Worm (Caenorhabditis elegans) whole organism, L3 larva: Measurements from ENCODE around the gene grd-1.
A peak's percentile ranks its signal among the peaks of the same experiment; 100 is the strongest.

ENCODE experiments used
- R02D3.7 ChIP-seq: fragments of 150-350 bp; optimal IDR thresholded peaks from 2 replicates; lab custom pipeline; 2014; ENCODE audit warnings: missing biosample characterization, missing genetic modification characterization
- ZK546.5 ChIP-seq: sonication (generic microtip); optimal IDR thresholded peaks from 2 replicates; lab custom pipeline; 2017; ENCODE audit warnings: missing biosample characterization, missing genetic modification characterization
- aly-2 ChIP-seq: fragments of 150-350 bp; optimal IDR thresholded peaks from 2 replicates; lab custom pipeline; 2014; ENCODE audit warnings: missing biosample characterization, missing genetic modification characterization
- ama-1 ChIP-seq: fragments of 150-350 bp; optimal IDR thresholded peaks from 2 replicates; lab custom pipeline; 2018
- ceh-16 ChIP-seq: sonication (generic microtip); optimal IDR thresholded peaks from 2 replicates; lab custom pipeline; 2017; ENCODE audit warnings: missing biosample characterization, missing genetic modification characterization
- ceh-28 ChIP-seq: fragments of 150-350 bp; optimal IDR thresholded peaks from 2 replicates; lab custom pipeline; 2014; ENCODE audit warnings: missing biosample characterization, missing genetic modification reagents, missing genetic modification characterization
- ceh-82 ChIP-seq: fragments of 150-350 bp; optimal IDR thresholded peaks from 2 replicates; lab custom pipeline; 2014; ENCODE audit warnings: missing biosample characterization, missing genetic modification characterization
- ceh-9 ChIP-seq: sonication (generic microtip); optimal IDR thresholded peaks from 2 replicates; lab custom pipeline; 2018; ENCODE audit warnings: missing biosample characterization, missing genetic modification characterization
- daf-12 ChIP-seq: fragments of 150-350 bp; optimal IDR thresholded peaks from 2 replicates; lab custom pipeline; 2014; ENCODE audit warnings: missing biosample characterization, missing genetic modification reagents, missing genetic modification characterization
- egl-27 ChIP-seq: sonication (generic microtip); optimal IDR thresholded peaks from 4 replicates; lab custom pipeline; 2017; ENCODE audit warnings: missing biosample characterization, missing genetic modification reagents, missing genetic modification characterization
- egl-5 ChIP-seq: fragments of 150-350 bp; optimal IDR thresholded peaks from 2 replicates; lab custom pipeline; 2017; ENCODE audit warnings: missing biosample characterization, missing genetic modification reagents, missing genetic modification characterization, inconsistent platforms
- elt-1 ChIP-seq: fragments of 150-350 bp; optimal IDR thresholded peaks from 2 replicates; lab custom pipeline; 2014; ENCODE audit warnings: missing biosample characterization, missing genetic modification characterization
- elt-2 ChIP-seq: sonication (generic microtip); optimal IDR thresholded peaks from 2 replicates; lab custom pipeline; 2016; ENCODE audit warnings: missing genetic modification reagents, mild to moderate bottlenecking, missing genetic modification characterization, missing compliant biosample characterization
- elt-3 ChIP-seq, 3 experiments: fragments of 150-350 bp in 1 of 3; sonication (generic microtip) in 2 of 3; optimal IDR thresholded peaks; 2 replicates in 2 of 3; 4 replicates in 1 of 3; lab custom pipeline; 2014 to 2017; ENCODE audit warnings: missing biosample characterization in 3 of 3, missing genetic modification characterization in 3 of 3
- eor-1 ChIP-seq, 2 experiments: fragments of 150-350 bp; optimal IDR thresholded peaks; 2 replicates each; lab custom pipeline; 2014 to 2018; ENCODE audit warnings: missing biosample characterization in 2 of 2, missing genetic modification characterization in 2 of 2
- fkh-10 ChIP-seq: sonication (generic microtip); optimal IDR thresholded peaks from 2 replicates; lab custom pipeline; 2017; ENCODE audit warnings: missing biosample characterization, missing genetic modification reagents, missing genetic modification characterization
- fkh-2 ChIP-seq: fragments of 150-350 bp; optimal IDR thresholded peaks from 2 replicates; lab custom pipeline; 2014; ENCODE audit warnings: missing biosample characterization, missing genetic modification reagents, missing genetic modification characterization
- fos-1 ChIP-seq: fragments of 150-350 bp; optimal IDR thresholded peaks from 2 replicates; lab custom pipeline; 2014; ENCODE audit warnings: missing biosample characterization, missing genetic modification characterization
- hmg-11 ChIP-seq: sonication (generic microtip); optimal IDR thresholded peaks from 2 replicates; lab custom pipeline; 2016; ENCODE audit warnings: missing genetic modification characterization, missing compliant biosample characterization
- jun-1 ChIP-seq: fragments of 150-350 bp; optimal IDR thresholded peaks from 2 replicates; lab custom pipeline; 2014; ENCODE audit warnings: missing biosample characterization, missing genetic modification reagents, missing genetic modification characterization
- lin-15B ChIP-seq: fragments of 150-350 bp; optimal IDR thresholded peaks from 2 replicates; lab custom pipeline; 2014; ENCODE audit warnings: missing biosample characterization, missing genetic modification characterization
- lin-39 ChIP-seq: fragments of 150-350 bp; optimal IDR thresholded peaks from 2 replicates; lab custom pipeline; 2018; ENCODE audit warnings: missing biosample characterization, missing genetic modification reagents, missing genetic modification characterization
- lsy-12 ChIP-seq: sonication (generic microtip); optimal IDR thresholded peaks from 2 replicates; lab custom pipeline; 2016; ENCODE audit warnings: mild to moderate bottlenecking, missing genetic modification characterization, missing compliant biosample characterization
- mdl-1 ChIP-seq: fragments of 150-350 bp; optimal IDR thresholded peaks from 2 replicates; lab custom pipeline; 2014; ENCODE audit warnings: missing biosample characterization, missing genetic modification characterization
- mml-1 ChIP-seq: fragments of 150-350 bp; sonication (generic microtip); optimal IDR thresholded peaks from 3 replicates; lab custom pipeline; 2014; ENCODE audit warnings: missing biosample characterization, missing genetic modification characterization
- nfya-1 ChIP-seq: sonication (generic microtip); optimal IDR thresholded peaks from 2 replicates; lab custom pipeline; 2017; ENCODE audit warnings: missing genetic modification characterization, mild to moderate bottlenecking, missing compliant biosample characterization, antibody characterized with exemption, moderate library complexity; ENCODE audit not compliant: insufficient read depth
- nhr-11 ChIP-seq: fragments of 150-350 bp; optimal IDR thresholded peaks from 2 replicates; lab custom pipeline; 2014; ENCODE audit warnings: missing biosample characterization, missing genetic modification characterization
- nhr-12 ChIP-seq: fragments of 150-350 bp; optimal IDR thresholded peaks from 2 replicates; lab custom pipeline; 2014; ENCODE audit warnings: missing biosample characterization, missing genetic modification characterization
- nhr-23 ChIP-seq: fragments of 150-350 bp; optimal IDR thresholded peaks from 2 replicates; lab custom pipeline; 2014; ENCODE audit warnings: missing biosample characterization, missing genetic modification reagents, missing genetic modification characterization
- nhr-237 ChIP-seq: fragments of 150-350 bp; optimal IDR thresholded peaks from 2 replicates; lab custom pipeline; 2014; ENCODE audit warnings: missing biosample characterization, missing genetic modification characterization
- nhr-25 ChIP-seq: sonication (generic microtip); optimal IDR thresholded peaks from 2 replicates; lab custom pipeline; 2017; ENCODE audit warnings: missing biosample characterization, missing genetic modification characterization
- nhr-28 ChIP-seq: fragments of 150-350 bp; optimal IDR thresholded peaks from 2 replicates; lab custom pipeline; 2014; ENCODE audit warnings: missing biosample characterization, missing genetic modification characterization
- nhr-43 ChIP-seq: sonication (generic microtip); optimal IDR thresholded peaks from 2 replicates; lab custom pipeline; 2016; ENCODE audit warnings: mild to moderate bottlenecking, missing genetic modification characterization, missing compliant biosample characterization; ENCODE audit not compliant: poor library complexity, severe bottlenecking
- nhr-67 ChIP-seq: fragments of 150-350 bp; optimal IDR thresholded peaks from 2 replicates; lab custom pipeline; 2014; ENCODE audit warnings: missing biosample characterization, missing genetic modification characterization
- nhr-76 ChIP-seq: fragments of 150-350 bp; sonication (generic microtip); optimal IDR thresholded peaks from 5 replicates; lab custom pipeline; 2014; ENCODE audit warnings: missing biosample characterization, missing genetic modification characterization
- nhr-77 ChIP-seq: fragments of 150-350 bp; optimal IDR thresholded peaks from 2 replicates; lab custom pipeline; 2014; ENCODE audit warnings: missing biosample characterization, missing genetic modification characterization
- pha-4 ChIP-seq: fragments of 150-350 bp; optimal IDR thresholded peaks from 2 replicates; lab custom pipeline; 2014; ENCODE audit warnings: missing biosample characterization, missing genetic modification reagents, missing genetic modification characterization
- pqm-1 ChIP-seq: fragments of 150-350 bp; optimal IDR thresholded peaks from 2 replicates; lab custom pipeline; 2017; ENCODE audit warnings: missing biosample characterization, missing genetic modification characterization, inconsistent platforms
- sea-2 ChIP-seq: fragments of 150-350 bp; sonication (generic microtip); optimal IDR thresholded peaks from 4 replicates; lab custom pipeline; 2014; ENCODE audit warnings: missing biosample characterization, missing genetic modification reagents, missing genetic modification characterization
- skn-1 ChIP-seq: fragments of 150-350 bp; optimal IDR thresholded peaks from 2 replicates; lab custom pipeline; 2014; ENCODE audit warnings: missing biosample characterization, missing genetic modification characterization
- snpc-4 ChIP-seq: fragments of 150-350 bp; optimal IDR thresholded peaks from 2 replicates; lab custom pipeline; 2014; ENCODE audit warnings: missing biosample characterization, missing genetic modification characterization
- tbx-2 ChIP-seq: sonication (generic microtip); optimal IDR thresholded peaks from 2 replicates; lab custom pipeline; 2016; ENCODE audit warnings: mild to moderate bottlenecking, missing genetic modification characterization, missing compliant biosample characterization
- unc-39 ChIP-seq: sonication (generic microtip); optimal IDR thresholded peaks from 4 replicates; lab custom pipeline; 2017; ENCODE audit warnings: missing biosample characterization, missing genetic modification characterization
- unc-62 ChIP-seq: fragments of 150-350 bp; sonication (generic microtip); optimal IDR thresholded peaks from 4 replicates; lab custom pipeline; 2014; ENCODE audit warnings: missing biosample characterization, missing genetic modification reagents, missing genetic modification characterization
- zag-1 ChIP-seq: fragments of 150-350 bp; optimal IDR thresholded peaks from 2 replicates; lab custom pipeline; 2014; ENCODE audit warnings: missing biosample characterization, missing genetic modification characterization
- ztf-11 ChIP-seq: fragments of 150-350 bp; optimal IDR thresholded peaks from 2 replicates; lab custom pipeline; 2014; ENCODE audit warnings: missing biosample characterization, missing genetic modification characterization
- ztf-4 ChIP-seq: fragments of 150-350 bp; optimal IDR thresholded peaks from 2 replicates; lab custom pipeline; 2014; ENCODE audit warnings: missing biosample characterization, missing genetic modification characterization

The grd-1 gene

ce11 chrX:11093985-11094593, 15.2 kb upstream of the grd-1 start (continued):
- TF ChIP-seq ZK546.5 (tag; lab: Kevin White, UChicago): peak; percentile 77
- TF ChIP-seq elt-2 (tag; lab: Kevin White, UChicago): peak; percentile 90
- TF ChIP-seq zag-1 (tag; lab: Kevin White, UChicago): peak; percentile 99
- TF ChIP-seq lin-39 (tag; lab: Kevin White, UChicago): peak; percentile 99
- peak; percentile 92 for TF ChIP-seq pqm-1
- TF ChIP-seq ceh-28 (tag; lab: Kevin White, UChicago): peak; percentile 100
- peak; percentile 98 for TF ChIP-seq nfya-1 (tag; lab: Kevin White, UChicago)
- TF ChIP-seq ama-1 (lab: Kevin White, UChicago): no peak
- TF ChIP-seq fos-1 (tag; lab: Kevin White, UChicago): peak; percentile 98
- peak; percentile 97 for TF ChIP-seq ceh-9 (tag; lab: Kevin White, UChicago)
- TF ChIP-seq nhr-28 (tag; lab: Kevin White, UChicago): peak; percentile 99

ce11 chrX:11095480-11095879, 13.8 kb upstream of the grd-1 start:
- TF ChIP-seq zag-1 (tag; lab: Kevin White, UChicago) (no peak), lin-15B (tag; lab: Kevin White, UChicago) (peak; percentile 16), nhr-43 (tag; lab: Kevin White, UChicago) (peak; percentile 92), nhr-77 (tag; lab: Kevin White, UChicago) (peak; percentile 63), skn-1 (peak; percentile 65), ceh-16 (tag; lab: Kevin White, UChicago) (no peak), fkh-10 (GFP tag; lab: Kevin White, UChicago) (no peak), nhr-25 (tag; lab: Kevin White, UChicago) (peak; percentile 69), mml-1 (tag; lab: Kevin White, UChicago) (no peak), fkh-2 (tag; lab: Kevin White, UChicago) (no peak), unc-62 (GFP tag; lab: Kevin White, UChicago) (no peak), egl-27 (peak; percentile 6), aly-2 (tag; lab: Kevin White, UChicago) (no peak), mdl-1 (no peak), ztf-11 (no peak), tbx-2 (peak; percentile 92), snpc-4 (tag; lab: Kevin White, UChicago) (no peak), nhr-237 (no peak), pqm-1 (peak; percentile 19), elt-3 (tag; optimal IDR thresholded peaks at IDR 0.05; lab: Kevin White, UChicago) (peak in 1 of 3 experiments; percentile 58), nhr-67 (tag; lab: Kevin White, UChicago) (no peak), egl-5 (tag; lab: Kevin White, UChicago) (peak; percentile 70), ztf-4 (tag; lab: Kevin White, UChicago) (peak; percentile 26), ZK546.5 (tag; lab: Kevin White, UChicago) (no peak), nfya-1 (tag; lab: Kevin White, UChicago) (peak; percentile 66), ceh-9 (tag; lab: Kevin White, UChicago) (no peak), elt-1 (tag; lab: Kevin White, UChicago) (no peak), fos-1 (tag; lab: Kevin White, UChicago) (peak; percentile 2), jun-1 (tag; lab: Kevin White, UChicago) (peak; percentile 69), nhr-11 (tag; lab: Kevin White, UChicago) (no peak), eor-1 (tag; optimal IDR thresholded peaks at IDR 0.05; lab: Kevin White, UChicago) (no peak), nhr-23 (tag; lab: Kevin White, UChicago) (peak; percentile 61), pha-4 (peak; percentile 47), nhr-76 (tag; lab: Kevin White, UChicago) (no peak), ceh-82 (tag; lab: Kevin White, UChicago) (peak; percentile 80), ama-1 (lab: Kevin White, UChicago) (no peak), R02D3.7 (peak; percentile 30), sea-2 (GFP tag; lab: Kevin White, UChicago) (no peak), lin-39 (tag; lab: Kevin White, UChicago) (peak; percentile 76), unc-39 (tag; lab: Kevin White, UChicago) (no peak), lsy-12 (tag; lab: Kevin White, UChicago) (peak; percentile 87), daf-12 (tag; lab: Kevin White, UChicago) (no peak), ceh-28 (tag; lab: Kevin White, UChicago) (peak; percentile 67), nhr-28 (tag; lab: Kevin White, UChicago) (no peak), hmg-11 (tag; lab: Kevin White, UChicago) (peak; percentile 92), nhr-12 (tag; lab: Kevin White, UChicago) (no peak), elt-2 (tag; lab: Kevin White, UChicago) (peak; percentile 46)
